Fruit fly (Drosophila melanogaster) whole organism, embryonic: ENCODE results near the gene SecCl.
A peak's percentile ranks its signal among the peaks of the same experiment; 100 is the strongest.

ENCODE experiments used
- Bdp1 ChIP-seq: fragments of 200-800 bp; sonication (Bioruptor generic); optimal IDR thresholded peaks from 3 replicates; lab custom pipeline; 2016; ENCODE audit warnings: missing biosample characterization, missing genetic modification characterization
- CG10543 ChIP-seq: fragments of 200-800 bp; sonication (Bioruptor generic); optimal IDR thresholded peaks from 3 replicates; lab custom pipeline; 2017; ENCODE audit warnings: missing biosample characterization, mild to moderate bottlenecking, missing genetic modification characterization, moderate library complexity
- CG11560 ChIP-seq: fragments of 200-800 bp; sonication (Bioruptor generic); IDR thresholded peaks from 3 replicates; pipeline ENCODE4 v1.3.6; 2022; ENCODE audit warnings: missing biosample characterization, missing genetic modification characterization
- CG13123 ChIP-seq: fragments of 200-800 bp; sonication (Bioruptor generic); optimal IDR thresholded peaks from 2 replicates; lab custom pipeline; 2016; ENCODE audit warnings: missing biosample characterization, missing genetic modification characterization
- CG15073 ChIP-seq: fragments of 200-800 bp; sonication (Bioruptor generic); optimal IDR thresholded peaks from 2 replicates; lab custom pipeline; 2016; ENCODE audit warnings: missing biosample characterization, missing genetic modification characterization
- CG17328 ChIP-seq: fragments of 200-800 bp; sonication (Bioruptor generic); IDR thresholded peaks from 2 replicates; pipeline ENCODE4 v1.3.6; 2022; ENCODE audit warnings: missing biosample characterization, missing genetic modification characterization
- CG17568 ChIP-seq: fragments of 200-800 bp; sonication (Bioruptor generic); optimal IDR thresholded peaks from 2 replicates; lab custom pipeline; 2018; ENCODE audit warnings: missing biosample characterization, mild to moderate bottlenecking, missing genetic modification characterization, moderate library complexity
- CG2712 ChIP-seq: fragments of 200-800 bp; optimal IDR thresholded peaks from 3 replicates; lab custom pipeline; 2019; ENCODE audit warnings: missing biosample characterization, mild to moderate bottlenecking, missing genetic modification characterization, moderate library complexity
- CG33213 ChIP-seq: fragments of 200-800 bp; sonication (Bioruptor generic); optimal IDR thresholded peaks from 3 replicates; lab custom pipeline; 2016; ENCODE audit warnings: missing biosample characterization, missing genetic modification characterization
- CG3995 ChIP-seq: fragments of 200-800 bp; sonication (Bioruptor generic); optimal IDR thresholded peaks from 3 replicates; lab custom pipeline; 2016; ENCODE audit warnings: missing biosample characterization, missing genetic modification characterization
- CG4404 ChIP-seq: fragments of 200-800 bp; sonication (Bioruptor generic); IDR thresholded peaks from 2 replicates; pipeline ENCODE4 v1.3.6; 2022; ENCODE audit warnings: missing biosample characterization, missing genetic modification characterization
- CG4424 ChIP-seq: fragments of 200-800 bp; sonication (Bioruptor generic); optimal IDR thresholded peaks from 3 replicates; lab custom pipeline; 2016; ENCODE audit warnings: missing biosample characterization, missing genetic modification characterization
- CG4707 ChIP-seq: fragments of 200-800 bp; sonication (Bioruptor generic); optimal IDR thresholded peaks from 2 replicates; lab custom pipeline; 2018; ENCODE audit warnings: missing biosample characterization, mild to moderate bottlenecking, missing genetic modification characterization, moderate library complexity
- CG6254 ChIP-seq: fragments of 200-800 bp; sonication (Bioruptor generic); optimal IDR thresholded peaks from 3 replicates; lab custom pipeline; 2017; ENCODE audit warnings: mild to moderate bottlenecking, missing biosample characterization, missing genetic modification reagents, missing genetic modification characterization
- CG8359 ChIP-seq: fragments of 200-800 bp; sonication (Bioruptor generic); optimal IDR thresholded peaks from 2 replicates; lab custom pipeline; 2017; ENCODE audit warnings: missing biosample characterization, mild to moderate bottlenecking, missing genetic modification characterization, borderline replicate concordance
- CG8944 ChIP-seq: fragments of 200-800 bp; sonication (Bioruptor generic); optimal IDR thresholded peaks from 3 replicates; lab custom pipeline; 2016; ENCODE audit warnings: missing biosample characterization, missing genetic modification characterization
- CG9727 ChIP-seq: fragments of 200-800 bp; sonication (Bioruptor generic); optimal IDR thresholded peaks from 3 replicates; lab custom pipeline; 2017; ENCODE audit warnings: missing biosample characterization, mild to moderate bottlenecking, missing genetic modification characterization
- Fer2 ChIP-seq: fragments of 200-800 bp; sonication (Bioruptor generic); optimal IDR thresholded peaks from 2 replicates; lab custom pipeline; 2018; ENCODE audit warnings: missing biosample characterization, mild to moderate bottlenecking, missing genetic modification characterization, moderate library complexity
- Gsc ChIP-seq: fragments of 200-800 bp; sonication (Bioruptor generic); IDR thresholded peaks from 2 replicates; pipeline ENCODE4 v1.3.6; 2022; ENCODE audit warnings: missing biosample characterization, missing genetic modification characterization
- H2.0 ChIP-seq: fragments of 200-800 bp; sonication (Bioruptor generic); IDR thresholded peaks from 2 replicates; pipeline ENCODE4 v1.3.6; 2022; ENCODE audit warnings: missing biosample characterization, missing genetic modification characterization
- Hand ChIP-seq: fragments of 200-800 bp; sonication (Bioruptor generic); optimal IDR thresholded peaks from 2 replicates; lab custom pipeline; 2017; ENCODE audit warnings: mild to moderate bottlenecking, missing biosample characterization, missing genetic modification reagents, missing genetic modification characterization
- Hmx ChIP-seq: fragments of 200-800 bp; sonication (Bioruptor generic); optimal IDR thresholded peaks from 2 replicates; lab custom pipeline; 2016; ENCODE audit warnings: missing biosample characterization, missing genetic modification characterization
- Hr51 ChIP-seq, 2 experiments: fragments of 200-800 bp; sonication (Bioruptor generic); optimal IDR thresholded peaks; 2 replicates in 1 of 2; 3 replicates in 1 of 2; lab custom pipeline; 2016 to 2018; ENCODE audit warnings: missing biosample characterization in 2 of 2, missing genetic modification characterization in 2 of 2, mild to moderate bottlenecking in 1 of 2, moderate library complexity in 1 of 2
- Hsf ChIP-seq: fragments of 200-800 bp; sonication (Bioruptor generic); optimal IDR thresholded peaks from 3 replicates; lab custom pipeline; 2016; ENCODE audit warnings: missing biosample characterization, missing genetic modification characterization
- NFAT ChIP-seq: fragments of 200-800 bp; sonication (Bioruptor generic); IDR thresholded peaks from 2 replicates; pipeline ENCODE4 v1.3.6; 2022; ENCODE audit warnings: missing biosample characterization, missing genetic modification characterization
- NK7.1 ChIP-seq: fragments of 200-800 bp; sonication (Bioruptor generic); optimal IDR thresholded peaks from 3 replicates; lab custom pipeline; 2016; ENCODE audit warnings: missing biosample characterization, missing genetic modification characterization
- Pdp1 ChIP-seq, 2 experiments: fragments of 200-800 bp; sonication (Bioruptor generic); optimal IDR thresholded peaks; 3 replicates each; lab custom pipeline; 2016; ENCODE audit warnings: missing biosample characterization in 2 of 2, missing genetic modification characterization in 2 of 2, mild to moderate bottlenecking in 1 of 2, moderate library complexity in 1 of 2
- Ravus ChIP-seq: fragments of 200-800 bp; sonication (Bioruptor generic); IDR thresholded peaks from 2 replicates; pipeline ENCODE4 v1.3.6; 2022; ENCODE audit warnings: missing biosample characterization, missing genetic modification characterization
- Sox100B ChIP-seq: fragments of 200-800 bp; sonication (Bioruptor generic); optimal IDR thresholded peaks from 3 replicates; lab custom pipeline; 2018; ENCODE audit warnings: missing biosample characterization, mild to moderate bottlenecking, missing genetic modification characterization
- Sox102F ChIP-seq: fragments of 200-800 bp; sonication (Bioruptor generic); optimal IDR thresholded peaks from 2 replicates; lab custom pipeline; 2018; ENCODE audit warnings: missing biosample characterization, mild to moderate bottlenecking, missing genetic modification characterization, moderate library complexity
- Stat92E ChIP-seq, 3 experiments: fragments of >200 bp in 2 of 3; fragments of 200-800 bp in 1 of 3; sonication (Bioruptor generic) in 1 of 3; optimal IDR thresholded peaks; 2 replicates each; lab custom pipeline; 2017 to 2019; ENCODE audit warnings: missing biosample characterization in 3 of 3, missing genetic modification characterization in 3 of 3, mild to moderate bottlenecking in 1 of 3, moderate library complexity in 1 of 3
- YL-1 ChIP-seq: fragments of 200-800 bp; sonication (Bioruptor generic); optimal IDR thresholded peaks from 3 replicates; lab custom pipeline; 2017; ENCODE audit warnings: missing biosample characterization, mild to moderate bottlenecking, missing genetic modification characterization
- bab2 ChIP-seq: fragments of 200-800 bp; sonication (Bioruptor generic); optimal IDR thresholded peaks from 2 replicates; lab custom pipeline; 2016; ENCODE audit warnings: missing biosample characterization, missing genetic modification characterization
- danr ChIP-seq: fragments of 200-800 bp; sonication (Bioruptor generic); IDR thresholded peaks from 2 replicates; pipeline ENCODE4 v1.3.6; 2022; ENCODE audit warnings: missing biosample characterization, missing genetic modification characterization
- disco-r ChIP-seq: fragments of 200-800 bp; sonication (Bioruptor generic); optimal IDR thresholded peaks from 2 replicates; lab custom pipeline; 2016; ENCODE audit warnings: missing biosample characterization, missing genetic modification characterization
- fd64A ChIP-seq: fragments of 200-800 bp; sonication (Bioruptor generic); optimal IDR thresholded peaks from 3 replicates; lab custom pipeline; 2018; ENCODE audit warnings: missing biosample characterization, mild to moderate bottlenecking, missing genetic modification characterization
- gfzf ChIP-seq: fragments of 200-800 bp; sonication (Bioruptor generic); optimal IDR thresholded peaks from 2 replicates; lab custom pipeline; 2016; ENCODE audit warnings: missing biosample characterization, mild to moderate bottlenecking, missing genetic modification characterization, moderate library complexity
- jing ChIP-seq: fragments of 200-800 bp; sonication (Bioruptor generic); optimal IDR thresholded peaks from 2 replicates; lab custom pipeline; 2018; ENCODE audit warnings: missing biosample characterization, mild to moderate bottlenecking, missing genetic modification characterization
- lov ChIP-seq, 2 experiments: fragments of 200-800 bp in 1 of 2; fragments of >200 bp in 1 of 2; sonication (Bioruptor generic) in 1 of 2; IDR thresholded peaks in 1 of 2; optimal IDR thresholded peaks in 1 of 2; 2 replicates in 1 of 2; 3 replicates in 1 of 2; pipeline versions ENCODE4 v1.3.6 to Lab custom; 2017 to 2022; ENCODE audit warnings: missing biosample characterization in 1 of 2, missing genetic modification characterization in 1 of 2
- nom ChIP-seq: fragments of 200-800 bp; sonication (Bioruptor generic); optimal IDR thresholded peaks from 2 replicates; lab custom pipeline; 2017; ENCODE audit warnings: missing biosample characterization, missing genetic modification characterization, mild to moderate bottlenecking, moderate library complexity, missing genetic modification reagents
- psq ChIP-seq: fragments of 200-800 bp; sonication (Bioruptor generic); optimal IDR thresholded peaks from 2 replicates; lab custom pipeline; 2017; ENCODE audit warnings: missing biosample characterization, missing genetic modification characterization
- schlank ChIP-seq: fragments of 200-800 bp; sonication (Bioruptor generic); optimal IDR thresholded peaks from 2 replicates; lab custom pipeline; 2018; ENCODE audit warnings: missing biosample characterization, mild to moderate bottlenecking, missing genetic modification characterization
- sim ChIP-seq: fragments of 200-800 bp; sonication (Bioruptor generic); IDR thresholded peaks from 2 replicates; pipeline ENCODE4 v1.3.6; 2022; ENCODE audit warnings: missing biosample characterization, missing genetic modification characterization
- slou ChIP-seq: fragments of 200-800 bp; sonication (Bioruptor generic); optimal IDR thresholded peaks from 3 replicates; lab custom pipeline; 2016; ENCODE audit warnings: missing biosample characterization, missing genetic modification characterization
- stc ChIP-seq: fragments of 200-800 bp; sonication (Bioruptor generic); IDR thresholded peaks from 2 replicates; pipeline ENCODE4 v1.3.6; 2022; ENCODE audit warnings: missing biosample characterization, missing genetic modification characterization
- sug ChIP-seq: fragments of 200-800 bp; optimal IDR thresholded peaks from 2 replicates; lab custom pipeline; 2019; ENCODE audit warnings: missing biosample characterization, mild to moderate bottlenecking, missing genetic modification characterization, moderate library complexity
- tgo ChIP-seq: fragments of 200-800 bp; sonication (Bioruptor generic); IDR thresholded peaks from 3 replicates; pipeline ENCODE4 v1.3.6; 2022; ENCODE audit warnings: missing biosample characterization, missing genetic modification characterization
- tio ChIP-seq: fragments of 200-800 bp; sonication (Bioruptor generic); optimal IDR thresholded peaks from 2 replicates; lab custom pipeline; 2017; ENCODE audit warnings: missing biosample characterization, missing genetic modification characterization, inconsistent platforms
- tup ChIP-seq: fragments of 200-800 bp; sonication (Bioruptor generic); optimal IDR thresholded peaks from 2 replicates; lab custom pipeline; 2016; ENCODE audit warnings: missing biosample characterization, mild to moderate bottlenecking, missing genetic modification characterization, moderate library complexity
- usp ChIP-seq: fragments of >200 bp; optimal IDR thresholded peaks from 2 replicates; lab custom pipeline; 2017; ENCODE audit warnings: missing biosample characterization, missing genetic modification characterization
- yki ChIP-seq: fragments of >200 bp; optimal IDR thresholded peaks from 3 replicates; lab custom pipeline; 2018

The SecCl gene

dm6 chr3L:17475979-17476393 lies 6.1 kb downstream of the SecCl start, which contains the start of gene CG34250 (continued):
- peak; percentile 56 for TF ChIP-seq CG10543 (GFP tag; lab: Kevin White, UChicago)
- TF ChIP-seq Bdp1 (GFP tag; lab: Kevin White, UChicago), result peak; percentile 11
- TF ChIP-seq Pdp1 (GFP tag; optimal IDR thresholded peaks at IDR 0.05; lab: Kevin White, UChicago), result peak in 1 of 2 experiments; percentile 2
- no peak for TF ChIP-seq stc (GFP tag; lab: Robert Waterston, UW)
- no peak for TF ChIP-seq Fer2 (tag; lab: Kevin White, UChicago)
- no peak for TF ChIP-seq sim (GFP tag; lab: Robert Waterston, UW)
- TF ChIP-seq CG33213 (GFP tag; lab: Kevin White, UChicago), result no peak
- TF ChIP-seq gfzf (GFP tag; lab: Kevin White, UChicago), result peak; percentile 39
- no peak for TF ChIP-seq CG8944
- TF ChIP-seq lov (optimal IDR thresholded peaks at IDR 0.05; lab: Kevin White, UChicago), result no peak
- no peak for TF ChIP-seq lov (GFP tag; IDR thresholded peaks at IDR 0.05; lab: Robert Waterston, UW)
- peak; percentile 72 for TF ChIP-seq sug (tag; lab: Kevin White, UChicago)
- no peak for TF ChIP-seq nom (GFP tag; lab: Kevin White, UChicago)
- no peak for TF ChIP-seq fd64A (GFP tag; lab: Kevin White, UChicago)
- peak; percentile 75 for TF ChIP-seq YL-1 (GFP tag; lab: Kevin White, UChicago)
- no peak for TF ChIP-seq bab2 (GFP tag; lab: Kevin White, UChicago)
- no peak for TF ChIP-seq CG17568 (GFP tag; lab: Kevin White, UChicago)
- TF ChIP-seq tup (GFP tag; lab: Kevin White, UChicago), result no peak
- no peak; the same call in 2 of the 3 replicates for TF ChIP-seq tgo
- no peak for TF ChIP-seq CG4404 (GFP tag; lab: Robert Waterston, UW)
- TF ChIP-seq Stat92E (GFP tag; optimal IDR thresholded peaks at IDR 0.05; lab: Kevin White, UChicago), result peak in 1 of 3 experiments; percentile 72
- peak; percentile 31 for TF ChIP-seq CG9727
- peak; percentile 55; the same call in 1 of the 3 replicates for TF ChIP-seq CG11560 (tag; lab: Robert Waterston, UW)
- peak; percentile 21; the same call in 1 of the 2 replicates for TF ChIP-seq CG17328
- TF ChIP-seq tio (GFP tag; lab: Kevin White, UChicago), result no peak
- peak; percentile 35 to 55 for TF ChIP-seq Hr51 (GFP tag; optimal IDR thresholded peaks at IDR 0.05; lab: Kevin White, UChicago)
- TF ChIP-seq CG6254, result no peak
- no peak for TF ChIP-seq Hand (GFP tag; lab: Kevin White, UChicago)
- no peak for TF ChIP-seq Ravus (GFP tag; lab: Robert Waterston, UW)
- TF ChIP-seq Hsf (GFP tag; lab: Kevin White, UChicago), result peak; percentile 44
- no peak for TF ChIP-seq jing (GFP tag; lab: Kevin White, UChicago)
- no peak for TF ChIP-seq schlank (tag; lab: Kevin White, UChicago)
- no peak for TF ChIP-seq disco-r
- TF ChIP-seq psq (GFP tag; lab: Kevin White, UChicago), result no peak
- no peak for TF ChIP-seq Hmx (GFP tag; lab: Kevin White, UChicago)
- no peak for TF ChIP-seq usp (GFP tag; lab: Kevin White, UChicago)
- no peak for TF ChIP-seq H2.0 (GFP tag; lab: Robert Waterston, UW)
- no peak for TF ChIP-seq danr (GFP tag; lab: Robert Waterston, UW)
- no peak for TF ChIP-seq Gsc (GFP tag; lab: Robert Waterston, UW)
- TF ChIP-seq Sox102F (GFP tag; lab: Kevin White, UChicago), result peak; percentile 7
- TF ChIP-seq CG13123, result peak; percentile 36
- TF ChIP-seq yki, result no peak
- TF ChIP-seq Sox100B (GFP tag; lab: Kevin White, UChicago), result no peak
- TF ChIP-seq slou, result peak; percentile 10
- no peak; the same call in 1 of the 2 replicates for TF ChIP-seq NFAT (GFP tag; lab: Robert Waterston, UW)
- no peak for TF ChIP-seq CG8359
- peak; percentile 72 for TF ChIP-seq CG2712 (tag; lab: Kevin White, UChicago)
- peak; percentile 69 for TF ChIP-seq CG3995
- no peak for TF ChIP-seq CG15073 (GFP tag; lab: Kevin White, UChicago)
- TF ChIP-seq CG4707, result no peak
- TF ChIP-seq NK7.1, result no peak
- TF ChIP-seq CG4424 (GFP tag; lab: Kevin White, UChicago), result peak; percentile 52
